Worm (Caenorhabditis elegans) whole organism, L4 larva: ENCODE measurements around the gene spsb-1.
A peak's percentile ranks its signal among the peaks of the same experiment; 100 is the strongest.

Experiments used
- D1046.2 ChIP-seq: fragments of 200-800 bp; sonication (Bioruptor generic); IDR thresholded peaks from 2 replicates; pipeline ENCODE4 v1.3.6; 2022; ENCODE audit warnings: missing genetic modification characterization, missing compliant biosample characterization
- F37D6.2 ChIP-seq: sonication (generic microtip); optimal IDR thresholded peaks from 2 replicates; lab custom pipeline; 2016; ENCODE audit warnings: mild to moderate bottlenecking, missing genetic modification characterization, missing compliant biosample characterization
- F49E8.2 ChIP-seq: sonication (generic microtip); optimal IDR thresholded peaks from 2 replicates; lab custom pipeline; 2016; ENCODE audit warnings: missing compliant biosample characterization, mild to moderate bottlenecking, missing genetic modification characterization, borderline replicate concordance
- R02D3.7 ChIP-seq: fragments of 150-350 bp; sonication (generic microtip); optimal IDR thresholded peaks from 3 replicates; lab custom pipeline; 2014; ENCODE audit warnings: missing biosample characterization, missing genetic modification characterization
- T20F7.1 ChIP-seq: fragments of 200-800 bp; sonication (Bioruptor generic); optimal IDR thresholded peaks from 2 replicates; lab custom pipeline; 2018; ENCODE audit warnings: mild to moderate bottlenecking, missing genetic modification characterization, missing compliant biosample characterization
- Y105C5A.15 ChIP-seq: fragments of 200-800 bp; sonication (Bioruptor generic); IDR thresholded peaks from 2 replicates; pipeline ENCODE4 v1.3.6; 2022; ENCODE audit warnings: missing genetic modification characterization, missing compliant biosample characterization
- ZK546.5 ChIP-seq, 2 experiments: sonication (generic microtip); optimal IDR thresholded peaks; 2 replicates each; lab custom pipeline; 2017; ENCODE audit warnings: missing biosample characterization in 2 of 2, missing genetic modification characterization in 2 of 2
- aha-1 ChIP-seq: fragments of 150-350 bp; peaks from one replicate; lab custom pipeline; 2014; ENCODE audit warnings: missing biosample characterization, missing genetic modification characterization
- aly-2 ChIP-seq: sonication (generic microtip); optimal IDR thresholded peaks from 2 replicates; lab custom pipeline; 2018; ENCODE audit warnings: missing biosample characterization, missing genetic modification characterization
- ama-1 ChIP-seq: fragments of 150-350 bp; optimal IDR thresholded peaks from 2 replicates; lab custom pipeline; 2014; ENCODE audit warnings: inconsistent platforms, mixed read lengths
- arid-1 ChIP-seq: fragments of 200-800 bp; sonication (Bioruptor generic); conservative IDR thresholded peaks from 2 replicates; pipeline ENCODE4 v1.3.6; 2022; ENCODE audit warnings: missing genetic modification reagents, missing genetic modification characterization, missing compliant biosample characterization
- ceh-28 ChIP-seq: fragments of 150-350 bp; optimal IDR thresholded peaks from 2 replicates; lab custom pipeline; 2014; ENCODE audit warnings: missing biosample characterization, missing genetic modification reagents, missing genetic modification characterization
- ces-1 ChIP-seq: fragments of 150-350 bp; sonication (generic microtip); optimal IDR thresholded peaks from 4 replicates; lab custom pipeline; 2014; ENCODE audit warnings: missing biosample characterization, missing genetic modification reagents, missing genetic modification characterization
- cey-2 ChIP-seq: sonication (generic microtip); optimal IDR thresholded peaks from 3 replicates; lab custom pipeline; 2017; ENCODE audit warnings: missing genetic modification characterization, mild to moderate bottlenecking, missing compliant biosample characterization, antibody characterized with exemption, borderline replicate concordance; ENCODE audit not compliant: insufficient read depth
- daf-16 ChIP-seq, 3 experiments: sonication (generic microtip); optimal IDR thresholded peaks; 2 replicates each; lab custom pipeline; 2016 to 2017; ENCODE audit warnings: missing genetic modification characterization in 3 of 3, missing genetic modification reagents in 3 of 3, mild to moderate bottlenecking in 2 of 3, missing compliant biosample characterization in 2 of 3, missing biosample characterization in 1 of 3, moderate library complexity in 1 of 3
- daf-19 ChIP-seq: fragments of 200-800 bp; sonication (Bioruptor generic); conservative IDR thresholded peaks from 2 replicates; pipeline ENCODE4 v1.3.6; 2022; ENCODE audit warnings: missing genetic modification characterization, missing compliant biosample characterization
- dmd-6 ChIP-seq: fragments of 200-800 bp; sonication (Bioruptor generic); IDR thresholded peaks from 2 replicates; pipeline ENCODE4 v1.3.6; 2022; ENCODE audit warnings: missing genetic modification reagents, missing genetic modification characterization, missing compliant biosample characterization
- dmd-8 ChIP-seq: fragments of 200-800 bp; sonication (Bioruptor generic); IDR thresholded peaks from 2 replicates; pipeline ENCODE4 v1.3.6; 2022; ENCODE audit warnings: missing genetic modification characterization, missing compliant biosample characterization
- duxl-1 ChIP-seq: sonication (generic microtip); optimal IDR thresholded peaks from 2 replicates; lab custom pipeline; 2016; ENCODE audit warnings: mild to moderate bottlenecking, missing genetic modification characterization, moderate library complexity, missing compliant biosample characterization; ENCODE audit not compliant: poor library complexity
- dve-1 ChIP-seq: sonication (generic microtip); optimal IDR thresholded peaks from 2 replicates; lab custom pipeline; 2017; ENCODE audit warnings: antibody characterized with exemption, mild to moderate bottlenecking, missing genetic modification characterization, missing compliant biosample characterization; ENCODE audit not compliant: insufficient read depth
- fos-1 ChIP-seq: fragments of 150-350 bp; optimal IDR thresholded peaks from 2 replicates; lab custom pipeline; 2014; ENCODE audit warnings: missing biosample characterization, missing genetic modification characterization
- hif-1 ChIP-seq, 2 experiments: sonication (generic microtip); optimal IDR thresholded peaks; 2 replicates each; lab custom pipeline; 2016 to 2017; ENCODE audit warnings: missing compliant biosample characterization in 2 of 2, missing genetic modification characterization in 2 of 2, missing genetic modification reagents in 2 of 2, missing genotype in 2 of 2, mild to moderate bottlenecking in 1 of 2
- hlh-11 ChIP-seq: fragments of 200-800 bp; sonication (Bioruptor generic); optimal IDR thresholded peaks from 2 replicates; lab custom pipeline; 2018; ENCODE audit warnings: mild to moderate bottlenecking, missing genetic modification characterization, missing compliant biosample characterization
- hlh-30 ChIP-seq: sonication (generic microtip); optimal IDR thresholded peaks from 2 replicates; lab custom pipeline; 2017; ENCODE audit warnings: antibody characterized with exemption, mild to moderate bottlenecking, missing genetic modification characterization, missing compliant biosample characterization; ENCODE audit not compliant: insufficient read depth
- lin-38 ChIP-seq: fragments of 200-800 bp; sonication (Bioruptor generic); IDR thresholded peaks from 2 replicates; pipeline ENCODE4 v1.3.6; 2022; ENCODE audit warnings: missing genetic modification reagents, missing genetic modification characterization, missing compliant biosample characterization
- lir-3 ChIP-seq: sonication (generic microtip); optimal IDR thresholded peaks from 2 replicates; lab custom pipeline; 2016; ENCODE audit warnings: mild to moderate bottlenecking, missing genetic modification characterization, missing compliant biosample characterization
- lsy-2 ChIP-seq, 2 experiments: fragments of 150-350 bp in 1 of 2; sonication (generic microtip) in 1 of 2; optimal IDR thresholded peaks; 2 replicates each; lab custom pipeline; 2014 to 2017; ENCODE audit warnings: missing biosample characterization in 2 of 2, missing genetic modification characterization in 2 of 2
- mdl-1 ChIP-seq, 2 experiments: fragments of 150-350 bp in 1 of 2; sonication (generic microtip) in 1 of 2; optimal IDR thresholded peaks; 2 replicates each; lab custom pipeline; 2014 to 2017; ENCODE audit warnings: missing biosample characterization in 2 of 2, missing genetic modification characterization in 2 of 2
- mxl-2 ChIP-seq: fragments of 200-800 bp; sonication (Bioruptor generic); conservative IDR thresholded peaks from 2 replicates; pipeline ENCODE4 v1.3.6; 2022; ENCODE audit warnings: missing genetic modification reagents, missing genetic modification characterization, missing compliant biosample characterization
- mxl-3 ChIP-seq: fragments of 200-800 bp; sonication (Bioruptor generic); optimal IDR thresholded peaks from 2 replicates; lab custom pipeline; 2018; ENCODE audit warnings: mild to moderate bottlenecking, missing genetic modification characterization, missing compliant biosample characterization
- nhr-10 ChIP-seq: fragments of 150-350 bp; optimal IDR thresholded peaks from 2 replicates; lab custom pipeline; 2014; ENCODE audit warnings: missing biosample characterization, missing genetic modification characterization
- nhr-102 ChIP-seq: sonication (generic microtip); optimal IDR thresholded peaks from 2 replicates; lab custom pipeline; 2016; ENCODE audit warnings: mild to moderate bottlenecking, missing genetic modification characterization, moderate library complexity, missing compliant biosample characterization
- nhr-11 ChIP-seq: fragments of 150-350 bp; optimal IDR thresholded peaks from 2 replicates; lab custom pipeline; 2014; ENCODE audit warnings: missing biosample characterization, missing genetic modification characterization
- nhr-25 ChIP-seq: sonication (generic microtip); optimal IDR thresholded peaks from 2 replicates; lab custom pipeline; 2017; ENCODE audit warnings: missing genetic modification characterization, mild to moderate bottlenecking, missing compliant biosample characterization, antibody characterized with exemption, moderate library complexity, borderline replicate concordance; ENCODE audit not compliant: insufficient read depth
- nhr-28 ChIP-seq: fragments of 150-350 bp; optimal IDR thresholded peaks from 2 replicates; lab custom pipeline; 2014; ENCODE audit warnings: missing biosample characterization, missing genetic modification characterization
- nhr-42 ChIP-seq: fragments of 200-800 bp; sonication (Bioruptor generic); IDR thresholded peaks from 2 replicates; pipeline ENCODE4 v1.3.6; 2022; ENCODE audit warnings: missing genetic modification characterization, missing compliant biosample characterization
- nhr-6 ChIP-seq: fragments of 150-350 bp; optimal IDR thresholded peaks from 2 replicates; lab custom pipeline; 2014; ENCODE audit warnings: missing biosample characterization, missing genetic modification characterization
- nhr-76 ChIP-seq: fragments of 150-350 bp; optimal IDR thresholded peaks from 2 replicates; lab custom pipeline; 2014; ENCODE audit warnings: missing biosample characterization, missing genetic modification characterization
- nhr-77 ChIP-seq: fragments of 150-350 bp; optimal IDR thresholded peaks from 2 replicates; lab custom pipeline; 2014; ENCODE audit warnings: missing biosample characterization, missing genetic modification characterization
- php-3 ChIP-seq: fragments of 200-800 bp; sonication (Bioruptor generic); IDR thresholded peaks from 2 replicates; pipeline ENCODE4 v1.3.6; 2022; ENCODE audit warnings: missing genetic modification reagents, missing genetic modification characterization, missing compliant biosample characterization
- pqm-1 ChIP-seq: sonication (generic microtip); optimal IDR thresholded peaks from 2 replicates; lab custom pipeline; 2017; ENCODE audit warnings: missing biosample characterization, missing genetic modification characterization
- spr-3 ChIP-seq: fragments of 200-800 bp; sonication (Bioruptor generic); optimal IDR thresholded peaks from 2 replicates; lab custom pipeline; 2018; ENCODE audit warnings: mild to moderate bottlenecking, missing genetic modification characterization, missing compliant biosample characterization
- tra-1 ChIP-seq: fragments of 200-800 bp; sonication (Bioruptor generic); IDR thresholded peaks from 2 replicates; pipeline ENCODE4 v1.3.6; 2022; ENCODE audit warnings: missing genetic modification reagents, missing genetic modification characterization, missing compliant biosample characterization
- unc-62 ChIP-seq, 3 experiments: fragments of 150-350 bp in 1 of 3; sonication (generic microtip); optimal IDR thresholded peaks in 2 of 3; peaks in 1 of 3; 1 replicate in 1 of 3; 2 replicates in 2 of 3; lab custom pipeline; 2014 to 2017; ENCODE audit warnings: missing biosample characterization in 3 of 3, missing genetic modification characterization in 3 of 3, missing genetic modification reagents in 3 of 3, missing genotype in 1 of 3
- vab-7 ChIP-seq: fragments of 200-800 bp; sonication (Bioruptor generic); IDR thresholded peaks from 2 replicates; pipeline ENCODE4 v1.3.6; 2022; ENCODE audit warnings: missing genetic modification reagents, missing genetic modification characterization, missing compliant biosample characterization
- zfp-2 ChIP-seq: sonication (generic microtip); optimal IDR thresholded peaks from 2 replicates; lab custom pipeline; 2016; ENCODE audit warnings: mild to moderate bottlenecking, missing genetic modification characterization, missing compliant biosample characterization
- zfp-3 ChIP-seq: fragments of 200-800 bp; sonication (Bioruptor generic); conservative IDR thresholded peaks from 2 replicates; pipeline ENCODE4 v1.3.6; 2022; ENCODE audit warnings: missing genetic modification reagents, missing genetic modification characterization, missing compliant biosample characterization
- zip-11 ChIP-seq: fragments of 200-800 bp; sonication (Bioruptor generic); IDR thresholded peaks from 2 replicates; pipeline ENCODE4 v1.3.6; 2022; ENCODE audit warnings: missing genetic modification characterization, missing compliant biosample characterization
- zip-2 ChIP-seq: fragments of 150-350 bp; optimal IDR thresholded peaks from 2 replicates; lab custom pipeline; 2014; ENCODE audit warnings: missing biosample characterization, missing genetic modification characterization

The spsb-1 gene

ce11 chrII:15205346-15205745 lies 8.8 kb downstream of the spsb-1 start (continued):
- TF ChIP-seq nhr-28 (tag; lab: Kevin White, UChicago) (peak; percentile 54), nhr-11 (tag; lab: Kevin White, UChicago) (peak; percentile 37), dmd-6 (GFP tag; lab: Robert Waterston, UW) (peak; percentile 68), nhr-77 (peak; percentile 84), ZK546.5 (tag; optimal IDR thresholded peaks at IDR 0.05; lab: Kevin White, UChicago) (no peak), hlh-30 (tag; lab: Kevin White, UChicago) (peak; percentile 93), mxl-2 (GFP tag; lab: Robert Waterston, UW) (0 out of 2 replicates have a peak, but pooled peaks have one; percentile 45), dve-1 (peak; percentile 47), lsy-2 (tag; optimal IDR thresholded peaks at IDR 0.05; lab: Kevin White, UChicago) (peak in 1 of 2 experiments; percentile 73), fos-1 (no peak), daf-19 (GFP tag; lab: Robert Waterston, UW) (no peak)
- TF ChIP-seq, all 104 proteins: peak for 25

ce11 chrII:15206234-15206633 lies 9.7 kb downstream of the spsb-1 start:
- no peak for TF ChIP-seq F37D6.2
- no peak for TF ChIP-seq ama-1
- TF ChIP-seq hlh-30 (tag; lab: Kevin White, UChicago) = peak; percentile 41
- TF ChIP-seq zfp-3 (GFP tag; lab: Robert Waterston, UW) = no peak
- no peak for TF ChIP-seq nhr-10 (tag; lab: Kevin White, UChicago)
- TF ChIP-seq nhr-6 (tag; lab: Kevin White, UChicago) = no peak
- no peak for TF ChIP-seq arid-1 (GFP tag; lab: Robert Waterston, UW)
- no peak for TF ChIP-seq unc-62 (GFP tag; optimal IDR thresholded peaks at IDR 0.05 in 1 of 2; lab: Kevin White, UChicago)
- TF ChIP-seq unc-62 (tag; optimal IDR thresholded peaks at IDR 0.05; lab: Kevin White, UChicago) = no peak
- 0 out of 2 replicates have a peak, but pooled peaks have one; percentile 45 for TF ChIP-seq nhr-42
- TF ChIP-seq ceh-28 (tag; lab: Kevin White, UChicago) = no peak
- TF ChIP-seq duxl-1 = no peak
- no peak for TF ChIP-seq nhr-102 (tag; lab: Kevin White, UChicago)
- TF ChIP-seq php-3 (GFP tag; lab: Robert Waterston, UW) = no peak
- no peak for TF ChIP-seq aly-2 (tag; lab: Kevin White, UChicago)
- no peak for TF ChIP-seq zip-2
- TF ChIP-seq nhr-76 (tag; lab: Kevin White, UChicago) = no peak
- TF ChIP-seq aha-1 (tag; lab: Kevin White, UChicago) = peak; percentile 3
- no peak for TF ChIP-seq R02D3.7 (tag; lab: Kevin White, UChicago)
- no peak for TF ChIP-seq hif-1 (tag; optimal IDR thresholded peaks at IDR 0.05; lab: Kevin White, UChicago)
- peak; percentile 57 for TF ChIP-seq lin-38 (GFP tag; lab: Robert Waterston, UW)
- TF ChIP-seq nhr-77 = no peak
- no peak for TF ChIP-seq mxl-3
- TF ChIP-seq lir-3 = no peak
- no peak for TF ChIP-seq mdl-1 (tag; optimal IDR thresholded peaks at IDR 0.05; lab: Kevin White, UChicago)
- TF ChIP-seq D1046.2 (GFP tag; lab: Robert Waterston, UW) = no peak
- 0 out of 2 replicates have a peak, but pooled peaks have one; percentile 17 for TF ChIP-seq tra-1 (GFP tag; lab: Robert Waterston, UW)
- TF ChIP-seq ces-1 (GFP tag; lab: Kevin White, UChicago) = no peak
- TF ChIP-seq dmd-8 = no peak

- TF ChIP-seq spr-3 (GFP tag; lab: Kevin White, UChicago) (no peak), dve-1 (peak; percentile 34), vab-7 (no peak), F49E8.2 (tag; lab: Kevin White, UChicago) (no peak), nhr-42 (no peak), lin-38 (GFP tag; lab: Robert Waterston, UW) (no peak), nhr-25 (tag; lab: Kevin White, UChicago) (no peak), daf-16 (GFP tag; optimal IDR thresholded peaks at IDR 0.05; lab: Kevin White, UChicago) (no peak), daf-16 (tag; optimal IDR thresholded peaks at IDR 0.05; lab: Kevin White, UChicago) (peak; percentile 53), T20F7.1 (no peak), zfp-2 (no peak), pqm-1 (tag; lab: Kevin White, UChicago) (peak; percentile 47), zip-11 (GFP tag; lab: Robert Waterston, UW) (no peak), cey-2 (tag; lab: Kevin White, UChicago) (no peak), hlh-11 (tag; lab: Kevin White, UChicago) (peak; percentile 48), Y105C5A.15 (no peak)
Observed at ce11 chrII:15207562-15207961, 11.0 kb downstream of the spsb-1 start.
